Worm (Caenorhabditis elegans): ENCODE measurements around the gene sup-36.

- TF ChIP-seq M03D4.4 (tag; optimal IDR thresholded peaks at IDR 0.05) (no peak), lin-13 (tag; optimal IDR thresholded peaks at IDR 0.05) (no peak), nhr-2 (tag; optimal IDR thresholded peaks at IDR 0.05) (no peak), mep-1 (tag; optimal IDR thresholded peaks at IDR 0.05) (no peak), nhr-12 (tag; optimal IDR thresholded peaks at IDR 0.05) (no peak), lsy-2 (tag; optimal IDR thresholded peaks at IDR 0.05) (no peak), snpc-4 (tag; optimal IDR thresholded peaks at IDR 0.05) (no peak), unc-120 (tag; optimal IDR thresholded peaks at IDR 0.05; ENCODE audit: poor library complexity, severe bottlenecking) (no peak), unc-62 (GFP tag; optimal IDR thresholded peaks at IDR 0.05) (no peak)
Measured at ce11 chrIV:6602376-6602775, 902 bp downstream of the sup-36 start, which contains the start of gene F15B10.3.
